Fruit fly (Drosophila melanogaster): ENCODE data around the gene LSm-4.
A peak's percentile ranks its signal among the peaks of the same experiment; 100 is the strongest.

The LSm-4 gene

DNA sequence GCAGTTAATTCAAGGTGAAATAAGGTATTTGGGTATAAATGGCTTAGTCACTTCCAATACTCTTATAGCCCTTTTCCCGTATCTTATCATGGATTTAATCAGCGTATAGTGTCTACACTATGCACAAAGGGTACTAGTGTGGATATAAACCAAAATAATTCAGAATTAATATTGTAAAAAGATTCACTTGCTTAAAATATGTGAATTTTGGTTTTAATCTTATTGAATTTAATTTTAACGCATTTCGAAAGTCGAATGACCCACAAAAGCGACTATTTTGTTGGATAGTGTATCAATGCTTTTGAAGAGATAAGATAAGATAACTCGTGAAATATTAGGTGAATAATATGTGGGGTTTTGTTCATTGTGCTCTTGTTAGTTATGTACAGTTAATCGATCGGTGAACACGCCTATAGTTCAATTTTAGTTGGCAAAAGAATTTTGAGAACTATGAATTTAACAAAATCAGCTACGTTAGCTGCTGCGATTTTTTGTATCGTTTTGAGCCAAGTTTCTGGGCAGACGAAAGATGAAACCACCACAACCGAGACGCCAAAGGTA, 23.0 kb downstream of the LSm-4 start, which contains the start of gene CG5096 (continued):
- no peak for TF ChIP-seq Kr (GFP tag; optimal IDR thresholded peaks at IDR 0.05)
- TF ChIP-seq slbo (GFP tag; IDR thresholded peaks at IDR 0.05): peak; percentile 91
- TF ChIP-seq zfh2 (GFP tag; optimal IDR thresholded peaks at IDR 0.05): peak; percentile 67
- peak; percentile 7 for TF ChIP-seq CTCF (GFP tag; optimal IDR thresholded peaks at IDR 0.05)
- peak; percentile 55 for TF ChIP-seq jing (GFP tag; optimal IDR thresholded peaks at IDR 0.05)
- TF ChIP-seq CG17829 (tag; optimal IDR thresholded peaks at IDR 0.05): peak; percentile 88
- TF ChIP-seq Doc3 (GFP tag; IDR thresholded peaks at IDR 0.05; ENCODE audit: partially characterized antibody): no peak
- no peak for TF ChIP-seq prd (optimal IDR thresholded peaks at IDR 0.05)
- TF ChIP-seq prd (GFP tag; IDR thresholded peaks at IDR 0.05): peak; percentile 87
- no peak for TF ChIP-seq Scr (GFP tag; IDR thresholded peaks at IDR 0.05; ENCODE audit: partially characterized antibody)
- peak; percentile 67 for TF ChIP-seq maf-S (GFP tag; optimal IDR thresholded peaks at IDR 0.05)
- TF ChIP-seq CG1792 (GFP tag; optimal IDR thresholded peaks at IDR 0.05): peak; percentile 78
- peak; percentile 74 for TF ChIP-seq CG17612 (GFP tag; IDR thresholded peaks at IDR 0.05)
- TF ChIP-seq Dip3 (GFP tag; optimal IDR thresholded peaks at IDR 0.05): peak; percentile 87
- TF ChIP-seq CG18599 (GFP tag; optimal IDR thresholded peaks at IDR 0.05): peak; percentile 97
- peak; percentile 95 for TF ChIP-seq HmgZ (tag; optimal IDR thresholded peaks at IDR 0.05)
- peak; percentile 74 for TF ChIP-seq Nf-YB (GFP tag; optimal IDR thresholded peaks at IDR 0.05)
- TF ChIP-seq z (GFP tag; IDR thresholded peaks at IDR 0.05): no peak
- peak; percentile 47 for TF ChIP-seq slp2 (GFP tag; optimal IDR thresholded peaks at IDR 0.05)
- TF ChIP-seq grn (GFP tag; optimal IDR thresholded peaks at IDR 0.05): peak; percentile 97
- TF ChIP-seq CG15514 (GFP tag; optimal IDR thresholded peaks at IDR 0.05): peak; percentile 85
- TF ChIP-seq ham (GFP tag; IDR thresholded peaks at IDR 0.05): peak; percentile 55; the same call in 1 of the 2 replicates
- TF ChIP-seq gem (tag; optimal IDR thresholded peaks at IDR 0.05): peak; percentile 93
- TF ChIP-seq CG3163 (GFP tag; optimal IDR thresholded peaks at IDR 0.05): peak; percentile 46
- TF ChIP-seq cwo (GFP tag; optimal IDR thresholded peaks at IDR 0.05): peak; percentile 92
- no peak; the same call in 1 of the 2 replicates for TF ChIP-seq CG8765 (GFP tag; IDR thresholded peaks at IDR 0.05)
- TF ChIP-seq CG18011 (GFP tag; optimal IDR thresholded peaks at IDR 0.05): peak; percentile 57
- TF ChIP-seq eyg (GFP tag; optimal IDR thresholded peaks at IDR 0.05): peak; percentile 69
- no peak for TF ChIP-seq knrl (GFP tag; IDR thresholded peaks at IDR 0.05; ENCODE audit: partially characterized antibody)
- peak; percentile 95 for TF ChIP-seq CG12769 (tag; optimal IDR thresholded peaks at IDR 0.05)
- peak; percentile 71 for TF ChIP-seq pnt (GFP tag; optimal IDR thresholded peaks at IDR 0.05)
- no peak for TF ChIP-seq Lpt (GFP tag; optimal IDR thresholded peaks at IDR 0.05)
- peak; percentile 69 for TF ChIP-seq Hmx (GFP tag; optimal IDR thresholded peaks at IDR 0.05)
- TF ChIP-seq Ets97D (GFP tag; optimal IDR thresholded peaks at IDR 0.05): peak; percentile 50
- peak; percentile 81 for TF ChIP-seq CG6272 (GFP tag; IDR thresholded peaks at IDR 0.05)
- peak; percentile 94 for TF ChIP-seq vvl (GFP tag; IDR thresholded peaks at IDR 0.05)
- TF ChIP-seq pfk (GFP tag; optimal IDR thresholded peaks at IDR 0.05): no peak
- peak; percentile 89 for TF ChIP-seq CrebB (tag; optimal IDR thresholded peaks at IDR 0.05)
- TF ChIP-seq tin (GFP tag; optimal IDR thresholded peaks at IDR 0.05): peak; percentile 67
- peak; percentile 47 for TF ChIP-seq CG2202 (tag; optimal IDR thresholded peaks at IDR 0.05)
- TF ChIP-seq CG18476 (GFP tag; optimal IDR thresholded peaks at IDR 0.05): peak; percentile 84
- peak; percentile 96 for TF ChIP-seq CG2120 (GFP tag; optimal IDR thresholded peaks at IDR 0.05)
- peak; percentile 82; the same call in 2 of the 3 replicates for TF ChIP-seq H15 (GFP tag; IDR thresholded peaks at IDR 0.05)
- TF ChIP-seq Meics (GFP tag; optimal IDR thresholded peaks at IDR 0.05): peak; percentile 91
- TF ChIP-seq lmd (GFP tag; IDR thresholded peaks at IDR 0.05): peak; percentile 86
- no peak for TF ChIP-seq Opbp (GFP tag; IDR thresholded peaks at IDR 0.05; ENCODE audit: partially characterized antibody)
- TF ChIP-seq CG9437 (GFP tag; optimal IDR thresholded peaks at IDR 0.05): peak; percentile 73
- TF ChIP-seq inv (GFP tag; IDR thresholded peaks at IDR 0.05; ENCODE audit: partially characterized antibody): no peak
- peak; percentile 51; the same call in 1 of the 2 replicates for TF ChIP-seq CG10959 (GFP tag; IDR thresholded peaks at IDR 0.05)
- TF ChIP-seq mam (GFP tag; optimal IDR thresholded peaks at IDR 0.05): peak; percentile 86
- peak; percentile 55; the same call in 1 of the 2 replicates for TF ChIP-seq Lim3 (GFP tag; IDR thresholded peaks at IDR 0.05)

Measured in whole organism, embryonic.